Fruit fly (Drosophila melanogaster) S2 (cell line): ENCODE data around the gene CG42660.

Experiments
- CG8478 ChIP-seq: fragments of >200 bp; optimal IDR thresholded peaks from 2 replicates; lab custom pipeline; 2018
- CTCF ChIP-seq, 2 experiments: fragments of >200 bp; optimal IDR thresholded peaks; 2 replicates each; lab custom pipeline; 2018

dm6 chr3L:7475270-7475669 lies 10.0 kb downstream of the CG42660 start, which contains the start of gene CG43292:
- no peak for TF ChIP-seq CG8478
- no peak for TF ChIP-seq CTCF (optimal IDR thresholded peaks at IDR 0.05; lab: Kevin White, UChicago)
